Fruit fly (Drosophila melanogaster): ENCODE measurements around the gene CG4887.
A peak's percentile ranks its signal among the peaks of the same experiment; 100 is the strongest.

Gene CG4887

dm6 chr2L:1157679-1158518 lies 14.9 kb upstream of the CG4887 start, which contains the start of gene capt (continued):
- TF ChIP-seq Opbp (GFP tag; IDR thresholded peaks at IDR 0.05; ENCODE audit: partially characterized antibody) (no peak), CG4328 (GFP tag; optimal IDR thresholded peaks at IDR 0.05) (no peak), CG5180 (GFP tag; optimal IDR thresholded peaks at IDR 0.05) (no peak), slp2 (GFP tag; optimal IDR thresholded peaks at IDR 0.05) (peak; percentile 18), Hsf (GFP tag; optimal IDR thresholded peaks at IDR 0.05) (peak; percentile 62), C15 (GFP tag; IDR thresholded peaks at IDR 0.05) (no peak), CG31365 (tag; optimal IDR thresholded peaks at IDR 0.05) (no peak), Stat92E (GFP tag; optimal IDR thresholded peaks at IDR 0.05) (no peak), Atf6 (GFP tag; IDR thresholded peaks at IDR 0.05) (no peak), CG4820 (GFP tag; optimal IDR thresholded peaks at IDR 0.05) (peak; percentile 16), CG10321 (GFP tag; IDR thresholded peaks at IDR 0.05) (0 out of 2 replicates have a peak, but pooled peaks have one; percentile 9), Hey (tag; optimal IDR thresholded peaks at IDR 0.05) (no peak), CHES-1-like (GFP tag; optimal IDR thresholded peaks at IDR 0.05) (no peak), schlank (tag; optimal IDR thresholded peaks at IDR 0.05) (peak; percentile 27), hth (optimal IDR thresholded peaks at IDR 0.05) (no peak), tgo (GFP tag; IDR thresholded peaks at IDR 0.05) (peak; percentile 51; the same call in 2 of the 3 replicates), CG11696 (GFP tag; IDR thresholded peaks at IDR 0.05) (no peak), Dp (GFP tag; optimal IDR thresholded peaks at IDR 0.05) (no peak), CG10543 (GFP tag; optimal IDR thresholded peaks at IDR 0.05) (peak; percentile 2), HLHmδ (GFP tag; optimal IDR thresholded peaks at IDR 0.05) (no peak), CG10147 (GFP tag; optimal IDR thresholded peaks at IDR 0.05) (no peak), gt (GFP tag; IDR thresholded peaks at IDR 0.05) (no peak), br (optimal IDR thresholded peaks at IDR 0.05) (no peak), Bdp1 (GFP tag; optimal IDR thresholded peaks at IDR 0.05) (no peak), Aef1 (GFP tag; IDR thresholded peaks at IDR 0.05) (peak; percentile 42; the same call in 1 of the 3 replicates), lab (GFP tag; optimal IDR thresholded peaks at IDR 0.05) (no peak), CG3163 (GFP tag; optimal IDR thresholded peaks at IDR 0.05) (no peak), E2f2 (GFP tag; IDR thresholded peaks at IDR 0.05) (no peak), Rx (GFP tag; IDR thresholded peaks at IDR 0.05) (peak; percentile 25; the same call in 1 of the 2 replicates), NK7.1 (GFP tag; optimal IDR thresholded peaks at IDR 0.05) (no peak), sd (tag; optimal IDR thresholded peaks at IDR 0.05) (no peak), CG15479 (GFP tag; optimal IDR thresholded peaks at IDR 0.05) (peak; percentile 38), CG43689 (GFP tag; IDR thresholded peaks at IDR 0.05) (no peak), lmd (GFP tag; IDR thresholded peaks at IDR 0.05) (no peak), CG12071 (GFP tag; optimal IDR thresholded peaks at IDR 0.05) (no peak), zf30C (GFP tag; optimal IDR thresholded peaks at IDR 0.05) (no peak), h (optimal IDR thresholded peaks at IDR 0.05) (no peak), mirr (GFP tag; optimal IDR thresholded peaks at IDR 0.05) (no peak), TFAM (GFP tag; optimal IDR thresholded peaks at IDR 0.05) (no peak), bigmax (GFP tag; optimal IDR thresholded peaks at IDR 0.05) (peak; percentile 52), CG2120 (GFP tag; optimal IDR thresholded peaks at IDR 0.05) (peak; percentile 74), klu (GFP tag; IDR thresholded peaks at IDR 0.05) (no peak), chm (GFP tag; IDR thresholded peaks at IDR 0.05) (no peak), E2f1 (GFP tag; IDR thresholded peaks at IDR 0.05) (no peak), CkIIα-i1 (GFP tag; IDR thresholded peaks at IDR 0.05) (no peak), kay (GFP tag; optimal IDR thresholded peaks at IDR 0.05) (peak; percentile 69), CG13296 (GFP tag; optimal IDR thresholded peaks at IDR 0.05) (no peak), Usf (GFP tag; optimal IDR thresholded peaks at IDR 0.05) (no peak), CG1529 (GFP tag; optimal IDR thresholded peaks at IDR 0.05) (no peak), Dip2 (GFP tag; IDR thresholded peaks at IDR 0.05) (no peak), CG33557 (GFP tag; optimal IDR thresholded peaks at IDR 0.05) (no peak)
